Fruit fly (Drosophila melanogaster) whole organism, embryonic: Measurements from ENCODE around the gene Cdk5alpha.

Experiments used
- CG10431 ChIP-seq: fragments of 200-800 bp; sonication (Bioruptor generic); optimal IDR thresholded peaks from 3 replicates; lab custom pipeline; 2018; ENCODE audit warnings: missing biosample characterization, mild to moderate bottlenecking, missing genetic modification characterization
- CG12299 ChIP-seq: fragments of 200-800 bp; sonication (Bioruptor generic); optimal IDR thresholded peaks from 2 replicates; lab custom pipeline; 2018; ENCODE audit warnings: missing biosample characterization, mild to moderate bottlenecking, missing genetic modification characterization
- CG15479 ChIP-seq: fragments of 200-800 bp; sonication (Bioruptor generic); optimal IDR thresholded peaks from 3 replicates; lab custom pipeline; 2019; ENCODE audit warnings: missing biosample characterization, mild to moderate bottlenecking, missing genetic modification characterization, moderate library complexity
- CG16813 ChIP-seq: fragments of 200-800 bp; sonication (Bioruptor generic); IDR thresholded peaks from 3 replicates; pipeline ENCODE4 v1.3.6; 2022; ENCODE audit warnings: missing biosample characterization, missing genetic modification characterization; ENCODE audit not compliant: partially characterized antibody
- CG2678 ChIP-seq: fragments of 200-800 bp; sonication (Bioruptor generic); optimal IDR thresholded peaks from 3 replicates; lab custom pipeline; 2019; ENCODE audit warnings: missing biosample characterization, mild to moderate bottlenecking, missing genetic modification characterization, moderate library complexity
- CG2875 ChIP-seq: fragments of 200-800 bp; sonication (Bioruptor generic); optimal IDR thresholded peaks from 2 replicates; lab custom pipeline; 2017; ENCODE audit warnings: missing biosample characterization, mild to moderate bottlenecking, missing genetic modification characterization, missing genetic modification reagents
- CG31224 ChIP-seq: fragments of 200-800 bp; sonication (Bioruptor generic); IDR thresholded peaks from 2 replicates; pipeline ENCODE4 v1.3.6; 2022; ENCODE audit warnings: missing biosample characterization, missing genetic modification characterization
- CG34224 ChIP-seq: fragments of 200-800 bp; sonication (Bioruptor generic); IDR thresholded peaks from 3 replicates; pipeline ENCODE4 v1.3.6; 2022; ENCODE audit warnings: missing biosample characterization, missing genetic modification characterization; ENCODE audit not compliant: partially characterized antibody
- CG6765 ChIP-seq: fragments of 200-800 bp; sonication (Bioruptor generic); optimal IDR thresholded peaks from 3 replicates; lab custom pipeline; 2017; ENCODE audit warnings: missing biosample characterization, mild to moderate bottlenecking, missing genetic modification characterization
- CG6791 ChIP-seq: fragments of 200-800 bp; sonication (Bioruptor generic); IDR thresholded peaks from 3 replicates; pipeline ENCODE4 v1.3.6; 2022; ENCODE audit warnings: missing biosample characterization, missing genetic modification characterization; ENCODE audit not compliant: partially characterized antibody
- CG7987 ChIP-seq: fragments of 200-800 bp; sonication (Bioruptor generic); optimal IDR thresholded peaks from 2 replicates; lab custom pipeline; 2018; ENCODE audit warnings: missing biosample characterization, mild to moderate bottlenecking, missing genetic modification characterization, moderate library complexity
- CG9437 ChIP-seq: fragments of 200-800 bp; sonication (Bioruptor generic); optimal IDR thresholded peaks from 2 replicates; lab custom pipeline; 2018; ENCODE audit warnings: missing biosample characterization, mild to moderate bottlenecking, missing genetic modification characterization
- CrebB ChIP-seq: fragments of 200-800 bp; sonication (Bioruptor generic); optimal IDR thresholded peaks from 3 replicates; lab custom pipeline; 2018; ENCODE audit warnings: missing biosample characterization, mild to moderate bottlenecking, missing genetic modification characterization
- Eip74EF ChIP-seq, 2 experiments: fragments of 200-800 bp in 1 of 2; fragments of >200 bp in 1 of 2; sonication (Bioruptor generic) in 1 of 2; optimal IDR thresholded peaks; 2 replicates each; lab custom pipeline; 2017 to 2019; ENCODE audit warnings: missing biosample characterization in 2 of 2, missing genetic modification characterization in 2 of 2, mild to moderate bottlenecking in 1 of 2, moderate library complexity in 1 of 2
- Hand ChIP-seq: fragments of 200-800 bp; sonication (Bioruptor generic); optimal IDR thresholded peaks from 2 replicates; lab custom pipeline; 2017; ENCODE audit warnings: mild to moderate bottlenecking, missing biosample characterization, missing genetic modification reagents, missing genetic modification characterization
- MBD-R2 ChIP-seq: fragments of 200-800 bp; sonication (Bioruptor generic); IDR thresholded peaks from 2 replicates; pipeline ENCODE4 v1.3.6; 2022; ENCODE audit warnings: missing biosample characterization, missing genetic modification characterization
- Mes4 ChIP-seq: fragments of 200-800 bp; sonication (Bioruptor generic); optimal IDR thresholded peaks from 2 replicates; lab custom pipeline; 2016; ENCODE audit warnings: missing biosample characterization, missing genetic modification characterization
- NfI ChIP-seq: fragments of 200-800 bp; sonication (Bioruptor generic); optimal IDR thresholded peaks from 3 replicates; lab custom pipeline; 2018; ENCODE audit warnings: missing biosample characterization, mild to moderate bottlenecking, missing genetic modification characterization, moderate library complexity
- Opbp ChIP-seq: fragments of 200-800 bp; sonication (Bioruptor generic); IDR thresholded peaks from 3 replicates; pipeline ENCODE4 v1.3.6; 2022; ENCODE audit warnings: missing biosample characterization, missing genetic modification characterization; ENCODE audit not compliant: partially characterized antibody
- PHDP ChIP-seq: fragments of 200-800 bp; sonication (Bioruptor generic); optimal IDR thresholded peaks from 3 replicates; lab custom pipeline; 2018; ENCODE audit warnings: missing biosample characterization, mild to moderate bottlenecking, missing genetic modification characterization, moderate library complexity
- Sox100B ChIP-seq: fragments of 200-800 bp; sonication (Bioruptor generic); optimal IDR thresholded peaks from 3 replicates; lab custom pipeline; 2018; ENCODE audit warnings: missing biosample characterization, mild to moderate bottlenecking, missing genetic modification characterization
- ato ChIP-seq: fragments of 200-800 bp; sonication (Bioruptor generic); IDR thresholded peaks from 2 replicates; pipeline ENCODE4 v1.3.6; 2022; ENCODE audit warnings: missing biosample characterization, missing genetic modification characterization; ENCODE audit not compliant: partially characterized antibody
- bbx ChIP-seq: fragments of 200-800 bp; sonication (Bioruptor generic); IDR thresholded peaks from 2 replicates; pipeline ENCODE4 v1.3.6; 2022; ENCODE audit warnings: missing biosample characterization, missing genetic modification characterization; ENCODE audit not compliant: partially characterized antibody
- cas ChIP-seq: fragments of 200-800 bp; sonication (Bioruptor generic); IDR thresholded peaks from 2 replicates; pipeline ENCODE4 v1.3.6; 2022; ENCODE audit warnings: missing biosample characterization, missing genetic modification characterization
- cg ChIP-seq: fragments of 200-800 bp; sonication (Bioruptor generic); optimal IDR thresholded peaks from 3 replicates; lab custom pipeline; 2019; ENCODE audit warnings: missing biosample characterization, mild to moderate bottlenecking, missing genetic modification characterization, moderate library complexity
- chif ChIP-seq, 2 experiments: fragments of 200-800 bp; sonication (Bioruptor generic); optimal IDR thresholded peaks; 3 replicates each; lab custom pipeline; 2016; ENCODE audit warnings: missing biosample characterization in 2 of 2, missing genetic modification characterization in 2 of 2
- croc ChIP-seq: fragments of 200-800 bp; sonication (Bioruptor generic); conservative IDR thresholded peaks from 3 replicates; pipeline ENCODE4 v1.3.6; 2022; ENCODE audit warnings: missing biosample characterization, missing genetic modification characterization
- cwo ChIP-seq: fragments of 200-800 bp; sonication (Bioruptor generic); optimal IDR thresholded peaks from 3 replicates; lab custom pipeline; 2017; ENCODE audit warnings: missing biosample characterization, missing genetic modification characterization, mild to moderate bottlenecking, moderate library complexity, missing genetic modification reagents
- emc ChIP-seq: fragments of 200-800 bp; sonication (Bioruptor generic); optimal IDR thresholded peaks from 2 replicates; lab custom pipeline; 2016; ENCODE audit warnings: missing biosample characterization, missing genetic modification characterization
- ems ChIP-seq: fragments of 200-800 bp; sonication (Bioruptor generic); optimal IDR thresholded peaks from 3 replicates; lab custom pipeline; 2016; ENCODE audit warnings: missing biosample characterization, missing genetic modification characterization
- eve ChIP-seq, 2 experiments: fragments of >200 bp; optimal IDR thresholded peaks; 2 replicates each; lab custom pipeline; 2017; ENCODE audit warnings: missing biosample characterization in 2 of 2, missing genetic modification characterization in 2 of 2
- ewg ChIP-seq: fragments of 200-800 bp; sonication (Bioruptor generic); optimal IDR thresholded peaks from 3 replicates; lab custom pipeline; 2017; ENCODE audit warnings: mild to moderate bottlenecking, missing biosample characterization, missing genetic modification reagents, missing genetic modification characterization
- gro ChIP-seq: fragments of 200-800 bp; sonication (Bioruptor generic); optimal IDR thresholded peaks from 2 replicates; lab custom pipeline; 2016; ENCODE audit warnings: missing biosample characterization, missing genetic modification characterization
- hkb ChIP-seq, 2 experiments: fragments of 200-800 bp in 1 of 2; fragments of >200 bp in 1 of 2; sonication (Bioruptor generic) in 1 of 2; IDR thresholded peaks in 1 of 2; optimal IDR thresholded peaks in 1 of 2; 2 replicates each; pipeline versions ENCODE4 v1.3.6 to Lab custom; 2017 to 2022; ENCODE audit warnings: missing biosample characterization in 1 of 2, missing genetic modification characterization in 1 of 2
- lbe ChIP-seq: fragments of 200-800 bp; sonication (Bioruptor generic); optimal IDR thresholded peaks from 2 replicates; lab custom pipeline; 2016; ENCODE audit warnings: missing biosample characterization, mild to moderate bottlenecking, missing genetic modification characterization
- nom ChIP-seq: fragments of 200-800 bp; sonication (Bioruptor generic); optimal IDR thresholded peaks from 2 replicates; lab custom pipeline; 2017; ENCODE audit warnings: missing biosample characterization, missing genetic modification characterization, mild to moderate bottlenecking, moderate library complexity, missing genetic modification reagents
- oc ChIP-seq: fragments of 200-800 bp; sonication (Bioruptor generic); optimal IDR thresholded peaks from 2 replicates; lab custom pipeline; 2018; ENCODE audit warnings: missing biosample characterization, mild to moderate bottlenecking, missing genetic modification characterization, moderate library complexity
- phol ChIP-seq: fragments of 200-800 bp; sonication (Bioruptor generic); optimal IDR thresholded peaks from 3 replicates; lab custom pipeline; 2018; ENCODE audit warnings: missing biosample characterization, mild to moderate bottlenecking, missing genetic modification characterization, moderate library complexity
- ranshi ChIP-seq: fragments of 200-800 bp; sonication (Bioruptor generic); IDR thresholded peaks from 2 replicates; pipeline ENCODE4 v1.3.6; 2022; ENCODE audit warnings: missing biosample characterization, missing genetic modification characterization
- repo ChIP-seq: fragments of 200-800 bp; sonication (Bioruptor generic); optimal IDR thresholded peaks from 2 replicates; lab custom pipeline; 2016; ENCODE audit warnings: missing biosample characterization, missing genetic modification characterization
- slbo ChIP-seq: fragments of 200-800 bp; sonication (Bioruptor generic); IDR thresholded peaks from 2 replicates; pipeline ENCODE4 v1.3.6; 2022; ENCODE audit warnings: missing biosample characterization, missing genetic modification characterization
- slp2 ChIP-seq: fragments of 200-800 bp; sonication (Bioruptor generic); optimal IDR thresholded peaks from 2 replicates; lab custom pipeline; 2016; ENCODE audit warnings: missing biosample characterization, missing genetic modification characterization
- so ChIP-seq: fragments of 200-800 bp; sonication (Bioruptor generic); IDR thresholded peaks from 3 replicates; pipeline ENCODE4 v1.3.6; 2022; ENCODE audit warnings: missing biosample characterization, missing genetic modification characterization
- ssp ChIP-seq: fragments of 200-800 bp; sonication (Bioruptor generic); IDR thresholded peaks from 2 replicates; pipeline ENCODE4 v1.3.6; 2022; ENCODE audit warnings: missing biosample characterization, missing genetic modification characterization
- tll ChIP-seq, 2 experiments: fragments of 200-800 bp in 1 of 2; fragments of >200 bp in 1 of 2; sonication (Bioruptor generic) in 1 of 2; optimal IDR thresholded peaks; 2 replicates each; lab custom pipeline; 2017 to 2019; ENCODE audit warnings: missing biosample characterization in 2 of 2, missing genetic modification characterization in 2 of 2, mild to moderate bottlenecking in 1 of 2, moderate library complexity in 1 of 2
- unc-4 ChIP-seq: fragments of 200-800 bp; sonication (Bioruptor generic); IDR thresholded peaks from 2 replicates; pipeline ENCODE4 v1.3.6; 2022; ENCODE audit warnings: missing biosample characterization, missing genetic modification characterization; ENCODE audit not compliant: partially characterized antibody

The Cdk5alpha gene

dm6 chr2L:10260750-10261493 is 49.8 kb downstream of the Cdk5alpha start, which contains the start of gene Pten (continued):
- TF ChIP-seq CG6791 (GFP tag; lab: Robert Waterston, UW) (peak; percentile 93), NfI (GFP tag; lab: Kevin White, UChicago) (peak; percentile 64), ewg (GFP tag; lab: Kevin White, UChicago) (no peak), slbo (GFP tag; lab: Robert Waterston, UW) (peak; percentile 51), MBD-R2 (GFP tag; lab: Robert Waterston, UW) (peak; percentile 44; the same call in 1 of the 2 replicates), unc-4 (peak; percentile 75), CG12299 (peak; percentile 53), cas (GFP tag; lab: Robert Waterston, UW) (no peak), CG16813 (peak; percentile 92), lbe (GFP tag; lab: Kevin White, UChicago) (peak; percentile 7), CG9437 (GFP tag; lab: Kevin White, UChicago) (peak; percentile 25), eve (GFP tag; optimal IDR thresholded peaks at IDR 0.05; lab: Kevin White, UChicago) (peak in 1 of 2 experiments; percentile 8), CG7987 (GFP tag; lab: Kevin White, UChicago) (no peak), ems (GFP tag; lab: Kevin White, UChicago) (peak; percentile 32), Eip74EF (GFP tag; optimal IDR thresholded peaks at IDR 0.05; lab: Kevin White, UChicago) (no peak), ssp (GFP tag; lab: Robert Waterston, UW) (peak; percentile 81), cwo (GFP tag; lab: Kevin White, UChicago) (no peak), Mes4 (GFP tag; lab: Kevin White, UChicago) (peak; percentile 57), CG10431 (GFP tag; lab: Kevin White, UChicago) (peak; percentile 26), bbx (GFP tag; lab: Robert Waterston, UW) (peak; percentile 89), chif (GFP tag; optimal IDR thresholded peaks at IDR 0.05; lab: Kevin White, UChicago) (peak; percentile 26 to 43), phol (tag; lab: Kevin White, UChicago) (peak; percentile 85), slp2 (GFP tag; lab: Kevin White, UChicago) (peak; percentile 66), tll (GFP tag; optimal IDR thresholded peaks at IDR 0.05; lab: Kevin White, UChicago) (peak in 1 of 2 experiments; percentile 52), gro (GFP tag; lab: Kevin White, UChicago) (peak; percentile 59), PHDP (tag; lab: Kevin White, UChicago) (peak; percentile 49), oc (no peak), CG34224 (GFP tag; lab: Robert Waterston, UW) (peak; percentile 80), CrebB (tag; lab: Kevin White, UChicago) (no peak), Hand (no peak), so (GFP tag; lab: Robert Waterston, UW) (no peak), Opbp (GFP tag; lab: Robert Waterston, UW) (peak; percentile 91; the same call in 2 of the 3 replicates), CG31224 (GFP tag; lab: Robert Waterston, UW) (no peak), Sox100B (GFP tag; lab: Kevin White, UChicago) (peak; percentile 63), CG2875 (GFP tag; lab: Kevin White, UChicago) (no peak), croc (GFP tag; lab: Robert Waterston, UW) (peak; percentile 31; the same call in 2 of the 3 replicates), emc (GFP tag; lab: Kevin White, UChicago) (peak; percentile 7), hkb (optimal IDR thresholded peaks at IDR 0.05; lab: Kevin White, UChicago) (no peak), hkb (GFP tag; IDR thresholded peaks at IDR 0.05; lab: Robert Waterston, UW) (peak; percentile 59; the same call in 1 of the 2 replicates), CG15479 (GFP tag; lab: Kevin White, UChicago) (no peak), cg (GFP tag; lab: Kevin White, UChicago) (peak; percentile 56), ranshi (GFP tag; lab: Robert Waterston, UW) (no peak), CG2678 (tag; lab: Kevin White, UChicago) (no peak), nom (GFP tag; lab: Kevin White, UChicago) (peak; percentile 29), CG6765 (GFP tag; lab: Kevin White, UChicago) (peak; percentile 37), repo (GFP tag; lab: Kevin White, UChicago) (peak; percentile 42), ato (GFP tag; lab: Robert Waterston, UW) (peak; percentile 87)
